Worm (Caenorhabditis elegans) whole organism, L4 larva: Measurements from ENCODE around the gene T24C2.5.

Experiments
- R02D3.7 ChIP-seq: fragments of 150-350 bp; sonication (generic microtip); optimal IDR thresholded peaks from 3 replicates; lab custom pipeline; 2014; ENCODE audit warnings: missing biosample characterization, missing genetic modification characterization
- ZK337.2 ChIP-seq: fragments of 200-800 bp; sonication (Bioruptor generic); IDR thresholded peaks from 2 replicates; pipeline ENCODE4 v1.3.6; 2022; ENCODE audit warnings: missing genetic modification reagents, missing genetic modification characterization, missing compliant biosample characterization
- aha-1 ChIP-seq: fragments of 150-350 bp; peaks from one replicate; lab custom pipeline; 2014; ENCODE audit warnings: missing biosample characterization, missing genetic modification characterization
- aly-2 ChIP-seq: sonication (generic microtip); optimal IDR thresholded peaks from 2 replicates; lab custom pipeline; 2018; ENCODE audit warnings: missing biosample characterization, missing genetic modification characterization
- ama-1 ChIP-seq: fragments of 150-350 bp; optimal IDR thresholded peaks from 2 replicates; lab custom pipeline; 2014; ENCODE audit warnings: inconsistent platforms, mixed read lengths
- ceh-44 ChIP-seq: fragments of 200-800 bp; sonication (Bioruptor generic); IDR thresholded peaks from 2 replicates; pipeline ENCODE4 v1.3.6; 2022; ENCODE audit warnings: missing genetic modification reagents, missing genetic modification characterization, missing compliant biosample characterization
- cey-2 ChIP-seq: sonication (generic microtip); optimal IDR thresholded peaks from 3 replicates; lab custom pipeline; 2017; ENCODE audit warnings: missing genetic modification characterization, mild to moderate bottlenecking, missing compliant biosample characterization, antibody characterized with exemption, borderline replicate concordance; ENCODE audit not compliant: insufficient read depth
- daf-16 ChIP-seq, 3 experiments: sonication (generic microtip); optimal IDR thresholded peaks; 2 replicates each; lab custom pipeline; 2016 to 2017; ENCODE audit warnings: missing genetic modification characterization in 3 of 3, missing genetic modification reagents in 3 of 3, mild to moderate bottlenecking in 2 of 3, missing compliant biosample characterization in 2 of 3, missing biosample characterization in 1 of 3, moderate library complexity in 1 of 3
- daf-19 ChIP-seq: fragments of 200-800 bp; sonication (Bioruptor generic); conservative IDR thresholded peaks from 2 replicates; pipeline ENCODE4 v1.3.6; 2022; ENCODE audit warnings: missing genetic modification characterization, missing compliant biosample characterization
- dmd-6 ChIP-seq: fragments of 200-800 bp; sonication (Bioruptor generic); IDR thresholded peaks from 2 replicates; pipeline ENCODE4 v1.3.6; 2022; ENCODE audit warnings: missing genetic modification reagents, missing genetic modification characterization, missing compliant biosample characterization
- dmd-9 ChIP-seq: fragments of 200-800 bp; sonication (Bioruptor generic); IDR thresholded peaks from 2 replicates; pipeline ENCODE4 v1.3.6; 2022; ENCODE audit warnings: missing genetic modification reagents, missing genetic modification characterization, missing compliant biosample characterization
- dpl-1 ChIP-seq: fragments of 150-350 bp; optimal IDR thresholded peaks from 2 replicates; lab custom pipeline; 2014; ENCODE audit warnings: missing biosample characterization, missing genetic modification reagents, missing genetic modification characterization
- dve-1 ChIP-seq: sonication (generic microtip); optimal IDR thresholded peaks from 2 replicates; lab custom pipeline; 2017; ENCODE audit warnings: antibody characterized with exemption, mild to moderate bottlenecking, missing genetic modification characterization, missing compliant biosample characterization; ENCODE audit not compliant: insufficient read depth
- egl-27 ChIP-seq: sonication (generic microtip); optimal IDR thresholded peaks from 3 replicates; lab custom pipeline; 2017; ENCODE audit warnings: missing biosample characterization, missing genetic modification reagents, missing genetic modification characterization
- fos-1 ChIP-seq: fragments of 150-350 bp; optimal IDR thresholded peaks from 2 replicates; lab custom pipeline; 2014; ENCODE audit warnings: missing biosample characterization, missing genetic modification characterization
- hif-1 ChIP-seq, 2 experiments: sonication (generic microtip); optimal IDR thresholded peaks; 2 replicates each; lab custom pipeline; 2016 to 2017; ENCODE audit warnings: missing compliant biosample characterization in 2 of 2, missing genetic modification characterization in 2 of 2, missing genetic modification reagents in 2 of 2, missing genotype in 2 of 2, mild to moderate bottlenecking in 1 of 2
- hlh-11 ChIP-seq: fragments of 200-800 bp; sonication (Bioruptor generic); optimal IDR thresholded peaks from 2 replicates; lab custom pipeline; 2018; ENCODE audit warnings: mild to moderate bottlenecking, missing genetic modification characterization, missing compliant biosample characterization
- hlh-30 ChIP-seq: sonication (generic microtip); optimal IDR thresholded peaks from 2 replicates; lab custom pipeline; 2017; ENCODE audit warnings: antibody characterized with exemption, mild to moderate bottlenecking, missing genetic modification characterization, missing compliant biosample characterization; ENCODE audit not compliant: insufficient read depth
- lin-15B ChIP-seq: fragments of 150-350 bp; sonication (generic microtip); optimal IDR thresholded peaks from 3 replicates; lab custom pipeline; 2014; ENCODE audit warnings: missing biosample characterization, missing genetic modification characterization
- lin-29 ChIP-seq: fragments of 200-800 bp; sonication (Bioruptor generic); IDR thresholded peaks from 2 replicates; pipeline ENCODE4 v1.3.6; 2022; ENCODE audit warnings: missing genetic modification reagents, missing genetic modification characterization, missing compliant biosample characterization
- madf-9 ChIP-seq: fragments of 200-800 bp; sonication (Bioruptor generic); conservative IDR thresholded peaks from 2 replicates; pipeline ENCODE4 v1.3.6; 2022; ENCODE audit warnings: missing genetic modification reagents, missing genetic modification characterization, missing compliant biosample characterization
- mes-2 ChIP-seq: sonication (generic microtip); optimal IDR thresholded peaks from 2 replicates; lab custom pipeline; 2016; ENCODE audit warnings: missing genotype, mild to moderate bottlenecking, missing genetic modification characterization, missing compliant biosample characterization; ENCODE audit not compliant: poor library complexity, severe bottlenecking
- nhr-111 ChIP-seq: fragments of 200-800 bp; sonication (Bioruptor generic); optimal IDR thresholded peaks from 2 replicates; lab custom pipeline; 2018; ENCODE audit warnings: mild to moderate bottlenecking, missing genetic modification characterization, missing compliant biosample characterization
- nhr-237 ChIP-seq: sonication (generic microtip); optimal IDR thresholded peaks from 2 replicates; lab custom pipeline; 2017; ENCODE audit warnings: missing biosample characterization, missing genetic modification characterization
- nhr-25 ChIP-seq: sonication (generic microtip); optimal IDR thresholded peaks from 2 replicates; lab custom pipeline; 2017; ENCODE audit warnings: missing genetic modification characterization, mild to moderate bottlenecking, missing compliant biosample characterization, antibody characterized with exemption, moderate library complexity, borderline replicate concordance; ENCODE audit not compliant: insufficient read depth
- nhr-28 ChIP-seq: fragments of 150-350 bp; optimal IDR thresholded peaks from 2 replicates; lab custom pipeline; 2014; ENCODE audit warnings: missing biosample characterization, missing genetic modification characterization
- nhr-41 ChIP-seq: fragments of 200-800 bp; sonication (Bioruptor generic); IDR thresholded peaks from 2 replicates; pipeline ENCODE4 v1.3.6; 2022; ENCODE audit warnings: missing genetic modification reagents, missing genetic modification characterization, missing compliant biosample characterization
- nhr-48 ChIP-seq: sonication (generic microtip); optimal IDR thresholded peaks from 2 replicates; lab custom pipeline; 2016; ENCODE audit warnings: mild to moderate bottlenecking, missing genetic modification characterization, missing compliant biosample characterization
- php-3 ChIP-seq: fragments of 200-800 bp; sonication (Bioruptor generic); IDR thresholded peaks from 2 replicates; pipeline ENCODE4 v1.3.6; 2022; ENCODE audit warnings: missing genetic modification reagents, missing genetic modification characterization, missing compliant biosample characterization
- rbr-2 ChIP-seq: sonication (generic microtip); optimal IDR thresholded peaks from 2 replicates; lab custom pipeline; 2016; ENCODE audit warnings: missing genotype, missing genetic modification characterization, missing compliant biosample characterization
- saeg-2 ChIP-seq: fragments of 200-800 bp; sonication (Bioruptor generic); IDR thresholded peaks from 2 replicates; pipeline ENCODE4 v1.3.6; 2022; ENCODE audit warnings: missing genetic modification reagents, missing genetic modification characterization, missing compliant biosample characterization
- snpc-4 ChIP-seq: fragments of 150-350 bp; optimal IDR thresholded peaks from 2 replicates; lab custom pipeline; 2014; ENCODE audit warnings: missing biosample characterization, missing genetic modification characterization
- spr-1 ChIP-seq: sonication (generic microtip); optimal IDR thresholded peaks from 2 replicates; lab custom pipeline; 2016; ENCODE audit warnings: mild to moderate bottlenecking, missing genetic modification characterization, missing compliant biosample characterization
- spr-3 ChIP-seq: fragments of 200-800 bp; sonication (Bioruptor generic); optimal IDR thresholded peaks from 2 replicates; lab custom pipeline; 2018; ENCODE audit warnings: mild to moderate bottlenecking, missing genetic modification characterization, missing compliant biosample characterization
- tag-97 ChIP-seq: fragments of 200-800 bp; sonication (Bioruptor generic); IDR thresholded peaks from 2 replicates; pipeline ENCODE4 v1.3.6; 2022; ENCODE audit warnings: missing genetic modification characterization, missing compliant biosample characterization
- unc-62 ChIP-seq, 3 experiments: fragments of 150-350 bp in 1 of 3; sonication (generic microtip); optimal IDR thresholded peaks in 2 of 3; peaks in 1 of 3; 1 replicate in 1 of 3; 2 replicates in 2 of 3; lab custom pipeline; 2014 to 2017; ENCODE audit warnings: missing biosample characterization in 3 of 3, missing genetic modification characterization in 3 of 3, missing genetic modification reagents in 3 of 3, missing genotype in 1 of 3
- vab-7 ChIP-seq: fragments of 200-800 bp; sonication (Bioruptor generic); IDR thresholded peaks from 2 replicates; pipeline ENCODE4 v1.3.6; 2022; ENCODE audit warnings: missing genetic modification reagents, missing genetic modification characterization, missing compliant biosample characterization
- zag-1 ChIP-seq: fragments of 150-350 bp; optimal IDR thresholded peaks from 2 replicates; lab custom pipeline; 2014; ENCODE audit warnings: missing biosample characterization, missing genetic modification characterization
- zfp-3 ChIP-seq: fragments of 200-800 bp; sonication (Bioruptor generic); conservative IDR thresholded peaks from 2 replicates; pipeline ENCODE4 v1.3.6; 2022; ENCODE audit warnings: missing genetic modification reagents, missing genetic modification characterization, missing compliant biosample characterization
- ztf-7 ChIP-seq: fragments of 150-350 bp; optimal IDR thresholded peaks from 2 replicates; lab custom pipeline; 2014; ENCODE audit warnings: missing biosample characterization, missing genetic modification characterization

Gene T24C2.5

ce11 chrX:14566047-14566446 lies 31.8 kb downstream of the T24C2.5 start (continued):
- no peak for TF ChIP-seq rbr-2 (tag; lab: Kevin White, UChicago)
- TF ChIP-seq daf-19 (GFP tag; lab: Robert Waterston, UW): no peak
- TF ChIP-seq ama-1 (lab: Kevin White, UChicago): no peak
- no peak for TF ChIP-seq nhr-237 (tag; lab: Kevin White, UChicago)
- no peak for TF ChIP-seq spr-3
- TF ChIP-seq fos-1: no peak
- TF ChIP-seq nhr-48: no peak
- no peak for TF ChIP-seq nhr-25 (tag; lab: Kevin White, UChicago)
- TF ChIP-seq spr-1 (tag; lab: Kevin White, UChicago): no peak
- TF ChIP-seq lin-15B (tag; lab: Kevin White, UChicago): no peak
- TF ChIP-seq hif-1 (tag; optimal IDR thresholded peaks at IDR 0.05; lab: Kevin White, UChicago): no peak
- TF ChIP-seq hlh-11: peak; percentile 50
- TF ChIP-seq hlh-30: no peak
- no peak for TF ChIP-seq cey-2 (tag; lab: Kevin White, UChicago)
- no peak for TF ChIP-seq saeg-2
- TF ChIP-seq dmd-9 (GFP tag; lab: Robert Waterston, UW): 0 out of 2 replicates have a peak, but pooled peaks have one; percentile 11
- TF ChIP-seq ztf-7 (tag; lab: Kevin White, UChicago): no peak
- no peak for TF ChIP-seq nhr-111 (GFP tag; lab: Kevin White, UChicago)
- TF ChIP-seq ceh-44 (GFP tag; lab: Robert Waterston, UW): no peak
- TF ChIP-seq dpl-1: no peak
- no peak for TF ChIP-seq php-3
- no peak for TF ChIP-seq ZK337.2 (GFP tag; lab: Robert Waterston, UW)
- no peak for TF ChIP-seq zfp-3 (GFP tag; lab: Robert Waterston, UW)
- TF ChIP-seq snpc-4 (tag; lab: Kevin White, UChicago): no peak
- TF ChIP-seq unc-62 (GFP tag; optimal IDR thresholded peaks at IDR 0.05 in 1 of 2; lab: Kevin White, UChicago): no peak
- no peak for TF ChIP-seq unc-62 (tag; optimal IDR thresholded peaks at IDR 0.05; lab: Kevin White, UChicago)
- no peak for TF ChIP-seq nhr-41 (GFP tag; lab: Robert Waterston, UW)
- TF ChIP-seq R02D3.7 (tag; lab: Kevin White, UChicago): no peak
- TF ChIP-seq aha-1 (tag; lab: Kevin White, UChicago): peak; percentile 73
- no peak for TF ChIP-seq tag-97 (GFP tag; lab: Robert Waterston, UW)

- TF ChIP-seq aly-2 (no peak), vab-7 (GFP tag; lab: Robert Waterston, UW) (no peak), nhr-28 (tag; lab: Kevin White, UChicago) (peak; percentile 96), mes-2 (tag; lab: Kevin White, UChicago) (no peak), dve-1 (peak; percentile 16), dmd-6 (0 out of 2 replicates have a peak, but pooled peaks have one; percentile 13), daf-16 (GFP tag; optimal IDR thresholded peaks at IDR 0.05; lab: Kevin White, UChicago) (no peak), daf-16 (tag; optimal IDR thresholded peaks at IDR 0.05; lab: Kevin White, UChicago) (peak; percentile 75), hif-1 (tag; optimal IDR thresholded peaks at IDR 0.05; lab: Kevin White, UChicago) (peak in 1 of 2 experiments; percentile 76), zag-1 (tag; lab: Kevin White, UChicago) (no peak), snpc-4 (tag; lab: Kevin White, UChicago) (no peak), egl-27 (no peak), lin-29 (GFP tag; lab: Robert Waterston, UW) (no peak), madf-9 (GFP tag; lab: Robert Waterston, UW) (no peak), php-3 (no peak)
Observed at ce11 chrX:14568258-14568763, 34.1 kb downstream of the T24C2.5 start.
